Fruit fly (Drosophila melanogaster): Measurements from ENCODE around the gene CG12689.

dm6 chrX:7617414-7617813, 31.5 kb upstream of the CG12689 start:
- TF ChIP-seq cyc (GFP tag; optimal IDR thresholded peaks at IDR 0.05) (no peak), CG32006 (GFP tag; optimal IDR thresholded peaks at IDR 0.05) (no peak), Sox14 (GFP tag; optimal IDR thresholded peaks at IDR 0.05) (no peak), fd85E (GFP tag; optimal IDR thresholded peaks at IDR 0.05) (no peak), vri (GFP tag; optimal IDR thresholded peaks at IDR 0.05) (no peak), CG11902 (GFP tag; optimal IDR thresholded peaks at IDR 0.05) (no peak), dac (GFP tag; optimal IDR thresholded peaks at IDR 0.05) (no peak)
